Worm (Caenorhabditis elegans) whole organism, midembryonic: ENCODE results near the gene tax-6.

ENCODE experiments used
- T22C8.4 ChIP-seq: fragments of 200-800 bp; sonication (Bioruptor generic); IDR thresholded peaks from 2 replicates; pipeline ENCODE4 v1.3.6; 2022; ENCODE audit warnings: missing genetic modification characterization, missing compliant biosample characterization
- flt-1 ChIP-seq: fragments of 200-800 bp; sonication (Bioruptor generic); IDR thresholded peaks from 2 replicates; pipeline ENCODE4 v1.3.6; 2022; ENCODE audit warnings: missing genetic modification characterization, missing compliant biosample characterization
- klf-2 ChIP-seq: fragments of 200-800 bp; sonication (Bioruptor generic); conservative IDR thresholded peaks from 2 replicates; pipeline ENCODE4 v1.3.6; 2022; ENCODE audit warnings: missing genetic modification reagents, missing genetic modification characterization, missing compliant biosample characterization
- med-1 ChIP-seq: sonication (generic microtip); optimal IDR thresholded peaks from 2 replicates; lab custom pipeline; 2017; ENCODE audit warnings: missing genetic modification characterization, mild to moderate bottlenecking, missing compliant biosample characterization, antibody characterized with exemption, missing genetic modification reagents; ENCODE audit not compliant: insufficient read depth
- tab-1 ChIP-seq: fragments of 200-800 bp; sonication (Bioruptor generic); IDR thresholded peaks from 2 replicates; pipeline ENCODE4 v1.3.6; 2022; ENCODE audit warnings: missing genetic modification characterization, missing compliant biosample characterization
- ztf-29 ChIP-seq: fragments of 200-800 bp; sonication (Bioruptor generic); IDR thresholded peaks from 2 replicates; pipeline ENCODE4 v1.3.6; 2022; ENCODE audit warnings: missing genetic modification reagents, missing genetic modification characterization, missing compliant biosample characterization

DNA sequence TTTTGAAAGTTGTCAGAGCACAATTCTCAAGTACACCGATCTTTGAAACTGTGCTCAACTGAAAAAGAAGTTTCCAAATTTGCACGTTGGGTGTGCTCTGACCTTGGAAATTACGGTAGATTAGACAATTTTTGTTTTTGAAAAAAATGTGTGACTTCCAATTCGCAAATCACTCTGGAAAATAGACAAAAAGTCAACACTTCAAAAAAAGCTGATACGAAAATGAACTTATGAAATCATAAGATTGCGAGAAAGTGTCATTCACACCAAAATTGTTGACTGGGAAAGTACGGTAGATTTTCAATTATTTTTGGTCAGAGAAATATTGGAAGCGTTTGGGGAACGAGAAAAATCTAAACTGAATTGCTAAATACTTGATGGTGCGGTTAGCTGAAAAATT, 34.1 kb downstream of the tax-6 start:
- TF ChIP-seq flt-1 (GFP tag; lab: Robert Waterston, UW) (no peak), tab-1 (GFP tag; lab: Robert Waterston, UW) (no peak), ztf-29 (GFP tag; lab: Robert Waterston, UW) (no peak), T22C8.4 (no peak), med-1 (GFP tag; lab: Kevin White, UChicago) (no peak), klf-2 (no peak)
